Worm (Caenorhabditis elegans) whole organism, late embryonic: ENCODE results near the gene Y66D12A.21.

Experiments used
- C08G9.2 ChIP-seq: sonication (generic microtip); optimal IDR thresholded peaks from 2 replicates; lab custom pipeline; 2016; ENCODE audit warnings: mild to moderate bottlenecking, missing genetic modification characterization, moderate library complexity, missing compliant biosample characterization
- Y22D7AL.16 ChIP-seq: sonication (generic microtip); optimal IDR thresholded peaks from 2 replicates; lab custom pipeline; 2016; ENCODE audit warnings: missing genetic modification characterization, missing compliant biosample characterization
- ceh-14 ChIP-seq: sonication (generic microtip); optimal IDR thresholded peaks from 2 replicates; lab custom pipeline; 2016; ENCODE audit warnings: missing genotype, missing genetic modification characterization, missing compliant biosample characterization
- ceh-19 ChIP-seq: fragments of 200-800 bp; sonication (Bioruptor generic); optimal IDR thresholded peaks from 2 replicates; lab custom pipeline; 2018; ENCODE audit warnings: mild to moderate bottlenecking, missing genetic modification characterization, missing compliant biosample characterization
- ceh-2 ChIP-seq: sonication (generic microtip); optimal IDR thresholded peaks from 2 replicates; lab custom pipeline; 2016; ENCODE audit warnings: missing genotype, missing genetic modification characterization, missing compliant biosample characterization
- ceh-24 ChIP-seq: sonication (generic microtip); optimal IDR thresholded peaks from 2 replicates; lab custom pipeline; 2016; ENCODE audit warnings: mild to moderate bottlenecking, missing genetic modification characterization, missing compliant biosample characterization
- ceh-30 ChIP-seq: fragments of 150-350 bp; optimal IDR thresholded peaks from 2 replicates; lab custom pipeline; 2014; ENCODE audit warnings: missing biosample characterization, missing genetic modification characterization
- ceh-31 ChIP-seq: sonication (generic microtip); optimal IDR thresholded peaks from 2 replicates; lab custom pipeline; 2016; ENCODE audit warnings: missing genetic modification characterization, missing compliant biosample characterization
- ceh-34 ChIP-seq: sonication (generic microtip); optimal IDR thresholded peaks from 2 replicates; lab custom pipeline; 2016; ENCODE audit warnings: mild to moderate bottlenecking, missing genetic modification characterization, missing compliant biosample characterization
- ceh-48 ChIP-seq: sonication (generic microtip); optimal IDR thresholded peaks from 2 replicates; lab custom pipeline; 2016; ENCODE audit warnings: missing genetic modification characterization, inconsistent platforms, missing compliant biosample characterization
- ceh-6 ChIP-seq: fragments of 200-800 bp; sonication (Bioruptor generic); optimal IDR thresholded peaks from 2 replicates; lab custom pipeline; 2018; ENCODE audit warnings: mild to moderate bottlenecking, missing genetic modification characterization, missing compliant biosample characterization
- dmd-4 ChIP-seq: sonication (generic microtip); optimal IDR thresholded peaks from 2 replicates; lab custom pipeline; 2016; ENCODE audit warnings: borderline replicate concordance, missing genetic modification characterization, missing compliant biosample characterization
- dve-1 ChIP-seq: sonication (generic microtip); optimal IDR thresholded peaks from 2 replicates; lab custom pipeline; 2017; ENCODE audit warnings: antibody characterized with exemption, mild to moderate bottlenecking, missing genetic modification characterization, missing compliant biosample characterization
- elt-2 ChIP-seq: sonication (generic microtip); optimal IDR thresholded peaks from 2 replicates; lab custom pipeline; 2016; ENCODE audit warnings: missing genetic modification reagents, missing genetic modification characterization, missing compliant biosample characterization
- elt-4 ChIP-seq: sonication (generic microtip); optimal IDR thresholded peaks from 2 replicates; lab custom pipeline; 2016; ENCODE audit warnings: missing genetic modification characterization, missing compliant biosample characterization
- ets-4 ChIP-seq: sonication (generic microtip); optimal IDR thresholded peaks from 2 replicates; lab custom pipeline; 2016; ENCODE audit warnings: missing genetic modification characterization, missing compliant biosample characterization
- fkh-10 ChIP-seq: fragments of 150-350 bp; optimal IDR thresholded peaks from 2 replicates; lab custom pipeline; 2014; ENCODE audit warnings: missing biosample characterization, missing genetic modification reagents, missing genetic modification characterization
- hlh-13 ChIP-seq: fragments of 200-800 bp; sonication (Bioruptor generic); optimal IDR thresholded peaks from 2 replicates; lab custom pipeline; 2018; ENCODE audit warnings: mild to moderate bottlenecking, missing genetic modification characterization, missing compliant biosample characterization
- hlh-15 ChIP-seq: sonication (generic microtip); optimal IDR thresholded peaks from 2 replicates; lab custom pipeline; 2016; ENCODE audit warnings: missing genetic modification characterization, missing compliant biosample characterization
- hlh-6 ChIP-seq: sonication (generic microtip); optimal IDR thresholded peaks from 2 replicates; lab custom pipeline; 2016; ENCODE audit warnings: missing genotype, missing genetic modification characterization, missing compliant biosample characterization
- hlh-8 ChIP-seq: sonication (generic microtip); optimal IDR thresholded peaks from 2 replicates; lab custom pipeline; 2016; ENCODE audit warnings: missing genotype, missing genetic modification characterization, missing compliant biosample characterization
- nhr-232 ChIP-seq: sonication (generic microtip); optimal IDR thresholded peaks from 2 replicates; lab custom pipeline; 2016; ENCODE audit warnings: missing genetic modification characterization, missing compliant biosample characterization
- npax-4 ChIP-seq: sonication (generic microtip); optimal IDR thresholded peaks from 2 replicates; lab custom pipeline; 2016; ENCODE audit warnings: missing genetic modification characterization, missing compliant biosample characterization
- odd-2 ChIP-seq: sonication (generic microtip); optimal IDR thresholded peaks from 2 replicates; lab custom pipeline; 2017; ENCODE audit warnings: antibody characterized with exemption, mild to moderate bottlenecking, missing genetic modification characterization, missing compliant biosample characterization
- pat-9 ChIP-seq: fragments of 200-800 bp; sonication (Bioruptor generic); optimal IDR thresholded peaks from 2 replicates; lab custom pipeline; 2018; ENCODE audit warnings: mild to moderate bottlenecking, missing genetic modification characterization, moderate library complexity, missing compliant biosample characterization
- pax-1 ChIP-seq: fragments of 150-350 bp; optimal IDR thresholded peaks from 2 replicates; lab custom pipeline; 2014; ENCODE audit warnings: missing biosample characterization, missing genetic modification characterization
- pha-4 ChIP-seq: fragments of 150-350 bp; optimal IDR thresholded peaks from 2 replicates; lab custom pipeline; 2018; ENCODE audit warnings: missing biosample characterization, missing genetic modification reagents, missing genetic modification characterization
- sox-2 ChIP-seq: fragments of 200-800 bp; sonication (Bioruptor generic); IDR thresholded peaks from 2 replicates; pipeline ENCODE4 v1.3.6; 2022; ENCODE audit warnings: missing genetic modification reagents, missing genetic modification characterization, missing compliant biosample characterization
- tbx-2 ChIP-seq: sonication (generic microtip); optimal IDR thresholded peaks from 2 replicates; lab custom pipeline; 2016; ENCODE audit warnings: missing genetic modification characterization, missing compliant biosample characterization
- tbx-7 ChIP-seq: sonication (generic microtip); optimal IDR thresholded peaks from 2 replicates; lab custom pipeline; 2016; ENCODE audit warnings: missing genotype, missing genetic modification characterization, missing compliant biosample characterization
- ttx-3 ChIP-seq: sonication (generic microtip); optimal IDR thresholded peaks from 2 replicates; lab custom pipeline; 2016; ENCODE audit warnings: missing genetic modification reagents, missing genetic modification characterization, missing compliant biosample characterization
- unc-42 ChIP-seq: sonication (generic microtip); optimal IDR thresholded peaks from 2 replicates; lab custom pipeline; 2016; ENCODE audit warnings: missing genotype, missing genetic modification characterization, missing compliant biosample characterization
- unc-55 ChIP-seq: sonication (generic microtip); optimal IDR thresholded peaks from 2 replicates; lab custom pipeline; 2017; ENCODE audit warnings: missing biosample characterization, missing genetic modification reagents, missing genetic modification characterization
- unc-86 ChIP-seq: sonication (generic microtip); optimal IDR thresholded peaks from 2 replicates; lab custom pipeline; 2016; ENCODE audit warnings: missing genetic modification characterization, missing compliant biosample characterization
- ztf-16 ChIP-seq: sonication (generic microtip); optimal IDR thresholded peaks from 2 replicates; lab custom pipeline; 2017; ENCODE audit warnings: missing genetic modification characterization, missing compliant biosample characterization

Gene Y66D12A.21

ce11 chrIII:11502753-11503152, 2.3 kb downstream of the Y66D12A.21 start, which contains the start of gene tin-10:
Gene tin-10 (minus strand): TSS chrIII:11502853.
- TF ChIP-seq ceh-19 (no peak), pax-1 (tag; lab: Kevin White, UChicago) (no peak), hlh-8 (no peak), pat-9 (tag; lab: Kevin White, UChicago) (no peak), ceh-48 (no peak), ceh-14 (tag; lab: Kevin White, UChicago) (no peak), pha-4 (tag; lab: Kevin White, UChicago) (no peak), ztf-16 (tag; lab: Kevin White, UChicago) (no peak), dmd-4 (tag; lab: Kevin White, UChicago) (no peak), unc-42 (no peak), tbx-7 (tag; lab: Kevin White, UChicago) (no peak), sox-2 (GFP tag; lab: Robert Waterston, UW) (no peak), ceh-30 (tag; lab: Kevin White, UChicago) (no peak), dve-1 (tag; lab: Kevin White, UChicago) (no peak), ttx-3 (no peak), ceh-31 (tag; lab: Kevin White, UChicago) (no peak), hlh-6 (tag; lab: Kevin White, UChicago) (no peak), hlh-13 (GFP tag; lab: Kevin White, UChicago) (no peak)

DNA sequence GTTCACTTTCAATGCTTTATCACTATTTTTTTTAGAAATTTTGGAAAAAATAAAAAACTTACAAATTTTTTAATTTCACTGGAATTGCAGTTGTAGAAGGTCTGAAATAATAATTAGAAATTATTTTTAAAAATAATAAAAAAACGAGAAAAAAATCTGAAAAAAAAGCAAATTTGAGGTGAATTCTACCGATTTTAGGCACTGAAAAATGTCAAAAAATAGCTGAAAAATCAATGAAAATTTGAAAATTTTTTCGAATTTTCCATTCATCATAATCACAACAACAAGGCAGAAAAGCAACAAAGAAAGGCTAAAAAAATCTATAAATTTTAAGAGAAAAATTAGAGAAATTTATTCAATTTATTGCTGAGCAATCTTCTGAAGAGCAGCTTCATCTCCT, 4.5 kb downstream of the Y66D12A.21 start, which contains the start of gene nars-2:
TSS of gene nars-2 (minus strand) at position 101 of the 400 bp plus-strand sequence.
- TF ChIP-seq nhr-232 (tag; lab: Kevin White, UChicago) (no peak), ceh-24 (no peak), odd-2 (no peak), ceh-19 (no peak), ceh-48 (no peak), tbx-2 (tag; lab: Kevin White, UChicago) (no peak), tbx-7 (tag; lab: Kevin White, UChicago) (no peak), hlh-6 (tag; lab: Kevin White, UChicago) (no peak), sox-2 (GFP tag; lab: Robert Waterston, UW) (no peak), ets-4 (tag; lab: Kevin White, UChicago) (no peak), hlh-13 (GFP tag; lab: Kevin White, UChicago) (no peak)
- TF ChIP-seq, all 69 proteins: peak for 0

ce11 chrIII:11496496-11496895, 8.6 kb downstream of the Y66D12A.21 start, which contains the start of gene Y66D12A.24:
Gene Y66D12A.24 (plus strand): TSS chrIII:11496865.
- TF ChIP-seq ceh-19 (no peak), tbx-7 (tag; lab: Kevin White, UChicago) (no peak), ceh-48 (no peak), hlh-15 (tag; lab: Kevin White, UChicago) (no peak), odd-2 (no peak), elt-4 (no peak), dve-1 (tag; lab: Kevin White, UChicago) (no peak), elt-2 (tag; lab: Kevin White, UChicago) (peak; percentile 43)

- TF ChIP-seq ztf-16 (tag; lab: Kevin White, UChicago) (no peak), ceh-14 (tag; lab: Kevin White, UChicago) (no peak), dmd-4 (tag; lab: Kevin White, UChicago) (no peak), fkh-10 (GFP tag; lab: Kevin White, UChicago) (no peak), npax-4 (no peak), ceh-30 (tag; lab: Kevin White, UChicago) (no peak), pha-4 (tag; lab: Kevin White, UChicago) (no peak), Y22D7AL.16 (tag; lab: Kevin White, UChicago) (no peak), ceh-6 (GFP tag; lab: Kevin White, UChicago) (no peak), C08G9.2 (tag; lab: Kevin White, UChicago) (no peak), tbx-7 (tag; lab: Kevin White, UChicago) (no peak), ceh-34 (tag; lab: Kevin White, UChicago) (no peak), elt-4 (no peak), sox-2 (GFP tag; lab: Robert Waterston, UW) (no peak), ceh-2 (no peak), unc-55 (no peak), ttx-3 (no peak), hlh-8 (no peak), odd-2 (no peak), unc-86 (tag; lab: Kevin White, UChicago) (no peak)
These were observed 12.6 kb downstream of the Y66D12A.21 start for ce11 chrIII:11492489-11492888.
